Fruit fly (Drosophila melanogaster) whole organism, embryonic: ENCODE results near the gene orion.

Source experiments
- ATbp ChIP-seq: fragments of 200-800 bp; sonication (Bioruptor generic); optimal IDR thresholded peaks from 2 replicates; lab custom pipeline; 2017; ENCODE audit warnings: missing biosample characterization, mild to moderate bottlenecking, missing genetic modification characterization, missing genetic modification reagents
- Adf1 ChIP-seq: fragments of 200-800 bp; sonication (Bioruptor generic); IDR thresholded peaks from 2 replicates; pipeline ENCODE4 v1.3.6; 2022; ENCODE audit warnings: missing biosample characterization, missing genetic modification characterization
- Aef1 ChIP-seq: fragments of 200-800 bp; sonication (Bioruptor generic); IDR thresholded peaks from 3 replicates; pipeline ENCODE4 v1.3.6; 2022; ENCODE audit warnings: missing biosample characterization, missing genetic modification characterization
- CG10431 ChIP-seq: fragments of 200-800 bp; sonication (Bioruptor generic); optimal IDR thresholded peaks from 3 replicates; lab custom pipeline; 2018; ENCODE audit warnings: missing biosample characterization, mild to moderate bottlenecking, missing genetic modification characterization
- CG10462 ChIP-seq: fragments of 200-800 bp; sonication (Bioruptor generic); optimal IDR thresholded peaks from 2 replicates; lab custom pipeline; 2016; ENCODE audit warnings: missing biosample characterization, missing genetic modification characterization
- CG11695 ChIP-seq: fragments of 200-800 bp; sonication (Bioruptor generic); IDR thresholded peaks from 3 replicates; pipeline ENCODE4 v1.3.6; 2022; ENCODE audit warnings: missing biosample characterization, missing genetic modification characterization
- CG11696 ChIP-seq: fragments of 200-800 bp; sonication (Bioruptor generic); IDR thresholded peaks from 2 replicates; pipeline ENCODE4 v1.3.6; 2022; ENCODE audit warnings: missing biosample characterization, missing genetic modification characterization
- CG12942 ChIP-seq: fragments of 200-800 bp; sonication (Bioruptor generic); optimal IDR thresholded peaks from 3 replicates; lab custom pipeline; 2016; ENCODE audit warnings: missing biosample characterization, missing genetic modification characterization
- CG13296 ChIP-seq: fragments of 200-800 bp; sonication (Bioruptor generic); optimal IDR thresholded peaks from 3 replicates; lab custom pipeline; 2018; ENCODE audit warnings: missing biosample characterization, mild to moderate bottlenecking, missing genetic modification characterization
- CG13424 ChIP-seq: fragments of 200-800 bp; sonication (Bioruptor generic); optimal IDR thresholded peaks from 2 replicates; lab custom pipeline; 2019; ENCODE audit warnings: missing biosample characterization, mild to moderate bottlenecking, missing genetic modification characterization, moderate library complexity
- CG14050 ChIP-seq: fragments of 200-800 bp; sonication (Bioruptor generic); IDR thresholded peaks from 3 replicates; pipeline ENCODE4 v1.3.6; 2022; ENCODE audit warnings: missing biosample characterization, missing genetic modification characterization
- CG14441 ChIP-seq: fragments of 200-800 bp; sonication (Bioruptor generic); IDR thresholded peaks from 2 replicates; pipeline ENCODE4 v1.3.6; 2022; ENCODE audit warnings: missing biosample characterization, missing genetic modification characterization
- CG18764 ChIP-seq: fragments of 200-800 bp; sonication (Bioruptor generic); optimal IDR thresholded peaks from 3 replicates; lab custom pipeline; 2016; ENCODE audit warnings: missing biosample characterization, missing genetic modification characterization
- CG2116 ChIP-seq: fragments of 200-800 bp; sonication (Bioruptor generic); optimal IDR thresholded peaks from 3 replicates; lab custom pipeline; 2018; ENCODE audit warnings: missing biosample characterization, mild to moderate bottlenecking, missing genetic modification characterization
- CG2199 ChIP-seq: fragments of 200-800 bp; sonication (Bioruptor generic); IDR thresholded peaks from 3 replicates; pipeline ENCODE4 v1.3.6; 2022; ENCODE audit warnings: missing biosample characterization, missing genetic modification characterization
- CG2678 ChIP-seq: fragments of 200-800 bp; sonication (Bioruptor generic); optimal IDR thresholded peaks from 3 replicates; lab custom pipeline; 2019; ENCODE audit warnings: missing biosample characterization, mild to moderate bottlenecking, missing genetic modification characterization, moderate library complexity
- CG31224 ChIP-seq: fragments of 200-800 bp; sonication (Bioruptor generic); IDR thresholded peaks from 2 replicates; pipeline ENCODE4 v1.3.6; 2022; ENCODE audit warnings: missing biosample characterization, missing genetic modification characterization
- CG3281 ChIP-seq: fragments of 200-800 bp; sonication (Bioruptor generic); optimal IDR thresholded peaks from 3 replicates; lab custom pipeline; 2017; ENCODE audit warnings: missing biosample characterization, mild to moderate bottlenecking, missing genetic modification characterization
- CG3847 ChIP-seq: fragments of 200-800 bp; sonication (Bioruptor generic); IDR thresholded peaks from 2 replicates; pipeline ENCODE4 v1.3.6; 2022; ENCODE audit warnings: missing biosample characterization, missing genetic modification characterization
- CG7839 ChIP-seq: fragments of 200-800 bp; sonication (Bioruptor generic); optimal IDR thresholded peaks from 3 replicates; lab custom pipeline; 2018; ENCODE audit warnings: missing biosample characterization, mild to moderate bottlenecking, missing genetic modification characterization, moderate library complexity
- CG8089 ChIP-seq: fragments of 200-800 bp; sonication (Bioruptor generic); optimal IDR thresholded peaks from 3 replicates; lab custom pipeline; 2016; ENCODE audit warnings: missing biosample characterization, missing genetic modification characterization
- CG9727 ChIP-seq: fragments of 200-800 bp; sonication (Bioruptor generic); optimal IDR thresholded peaks from 3 replicates; lab custom pipeline; 2017; ENCODE audit warnings: missing biosample characterization, mild to moderate bottlenecking, missing genetic modification characterization
- CG9817 ChIP-seq: fragments of 200-800 bp; sonication (Bioruptor generic); optimal IDR thresholded peaks from 2 replicates; lab custom pipeline; 2018; ENCODE audit warnings: missing biosample characterization, mild to moderate bottlenecking, missing genetic modification characterization, moderate library complexity
- CG9932 ChIP-seq: fragments of 200-800 bp; sonication (Bioruptor generic); IDR thresholded peaks from 2 replicates; pipeline ENCODE4 v1.3.6; 2022; ENCODE audit warnings: missing biosample characterization, missing genetic modification characterization
- CrebB ChIP-seq: fragments of 200-800 bp; sonication (Bioruptor generic); optimal IDR thresholded peaks from 3 replicates; lab custom pipeline; 2018; ENCODE audit warnings: missing biosample characterization, mild to moderate bottlenecking, missing genetic modification characterization
- Dad ChIP-seq: fragments of 200-800 bp; sonication (Bioruptor generic); optimal IDR thresholded peaks from 3 replicates; lab custom pipeline; 2016; ENCODE audit warnings: missing biosample characterization, missing genetic modification characterization
- Fer3 ChIP-seq: fragments of 200-800 bp; sonication (Bioruptor generic); optimal IDR thresholded peaks from 2 replicates; lab custom pipeline; 2018; ENCODE audit warnings: missing biosample characterization, mild to moderate bottlenecking, missing genetic modification characterization, moderate library complexity
- HLH3B ChIP-seq: fragments of 200-800 bp; sonication (Bioruptor generic); IDR thresholded peaks from 2 replicates; pipeline ENCODE4 v1.3.6; 2022; ENCODE audit warnings: missing biosample characterization, missing genetic modification characterization
- Hmr ChIP-seq: fragments of 200-800 bp; sonication (Bioruptor generic); optimal IDR thresholded peaks from 3 replicates; lab custom pipeline; 2017; ENCODE audit warnings: mild to moderate bottlenecking, missing biosample characterization, missing genetic modification reagents, missing genetic modification characterization
- Hr78 ChIP-seq, 2 experiments: fragments of 200-800 bp in 1 of 2; fragments of >200 bp in 1 of 2; sonication (Bioruptor generic) in 1 of 2; optimal IDR thresholded peaks; 2 replicates each; lab custom pipeline; 2017 to 2019; ENCODE audit warnings: missing biosample characterization in 2 of 2, missing genetic modification characterization in 2 of 2, mild to moderate bottlenecking in 1 of 2, moderate library complexity in 1 of 2
- Meics ChIP-seq: fragments of 200-800 bp; sonication (Bioruptor generic); optimal IDR thresholded peaks from 2 replicates; lab custom pipeline; 2017; ENCODE audit warnings: missing biosample characterization, mild to moderate bottlenecking, missing genetic modification characterization
- Sry-β ChIP-seq: fragments of 200-800 bp; sonication (Bioruptor generic); optimal IDR thresholded peaks from 2 replicates; lab custom pipeline; 2018; ENCODE audit warnings: missing biosample characterization, mild to moderate bottlenecking, missing genetic modification characterization, moderate library complexity
- Trl ChIP-seq, 3 experiments: fragments of >200 bp in 2 of 3; fragments of 200-800 bp in 1 of 3; sonication (Bioruptor generic) in 1 of 3; optimal IDR thresholded peaks; 2 replicates in 1 of 3; 3 replicates in 2 of 3; lab custom pipeline; 2016 to 2017; ENCODE audit warnings: missing biosample characterization in 1 of 3, missing genetic modification characterization in 1 of 3
- bab2 ChIP-seq: fragments of 200-800 bp; sonication (Bioruptor generic); optimal IDR thresholded peaks from 2 replicates; lab custom pipeline; 2016; ENCODE audit warnings: missing biosample characterization, missing genetic modification characterization
- dysf ChIP-seq: fragments of 200-800 bp; sonication (Bioruptor generic); IDR thresholded peaks from 3 replicates; pipeline ENCODE4 v1.3.6; 2022; ENCODE audit warnings: missing biosample characterization, missing genetic modification characterization
- eyg ChIP-seq: fragments of 200-800 bp; sonication (Bioruptor generic); optimal IDR thresholded peaks from 3 replicates; lab custom pipeline; 2016; ENCODE audit warnings: missing biosample characterization, missing genetic modification characterization
- grau ChIP-seq: fragments of 200-800 bp; optimal IDR thresholded peaks from 3 replicates; lab custom pipeline; 2019; ENCODE audit warnings: missing biosample characterization, mild to moderate bottlenecking, missing genetic modification characterization, moderate library complexity
- kni ChIP-seq: fragments of 200-800 bp; sonication (Bioruptor generic); optimal IDR thresholded peaks from 3 replicates; lab custom pipeline; 2017; ENCODE audit warnings: mild to moderate bottlenecking, missing biosample characterization, missing genetic modification reagents, missing genetic modification characterization
- lab ChIP-seq: fragments of 200-800 bp; sonication (Bioruptor generic); optimal IDR thresholded peaks from 3 replicates; lab custom pipeline; 2017; ENCODE audit warnings: missing biosample characterization, missing genetic modification characterization, mild to moderate bottlenecking, moderate library complexity, missing genetic modification reagents
- lilli ChIP-seq: fragments of 200-800 bp; sonication (Bioruptor generic); optimal IDR thresholded peaks from 3 replicates; lab custom pipeline; 2016; ENCODE audit warnings: missing biosample characterization, missing genetic modification characterization
- nom ChIP-seq: fragments of 200-800 bp; sonication (Bioruptor generic); optimal IDR thresholded peaks from 2 replicates; lab custom pipeline; 2017; ENCODE audit warnings: missing biosample characterization, missing genetic modification characterization, mild to moderate bottlenecking, moderate library complexity, missing genetic modification reagents
- ranshi ChIP-seq: fragments of 200-800 bp; sonication (Bioruptor generic); IDR thresholded peaks from 2 replicates; pipeline ENCODE4 v1.3.6; 2022; ENCODE audit warnings: missing biosample characterization, missing genetic modification characterization
- salm ChIP-seq: fragments of 200-800 bp; sonication (Bioruptor generic); optimal IDR thresholded peaks from 2 replicates; lab custom pipeline; 2018; ENCODE audit warnings: missing biosample characterization, mild to moderate bottlenecking, missing genetic modification characterization
- sna ChIP-seq: fragments of 200-800 bp; sonication (Bioruptor generic); IDR thresholded peaks from 2 replicates; pipeline ENCODE4 v1.3.6; 2022; ENCODE audit warnings: missing biosample characterization, missing genetic modification characterization; ENCODE audit not compliant: partially characterized antibody
- sug ChIP-seq: fragments of 200-800 bp; optimal IDR thresholded peaks from 2 replicates; lab custom pipeline; 2019; ENCODE audit warnings: missing biosample characterization, mild to moderate bottlenecking, missing genetic modification characterization, moderate library complexity
- vvl ChIP-seq: fragments of 200-800 bp; sonication (Bioruptor generic); IDR thresholded peaks from 2 replicates; pipeline ENCODE4 v1.3.6; 2022; ENCODE audit warnings: missing biosample characterization, missing genetic modification characterization
- zen ChIP-seq: fragments of 200-800 bp; sonication (Bioruptor generic); optimal IDR thresholded peaks from 3 replicates; lab custom pipeline; 2018; ENCODE audit warnings: missing biosample characterization, mild to moderate bottlenecking, missing genetic modification characterization, moderate library complexity

Gene orion

DNA sequence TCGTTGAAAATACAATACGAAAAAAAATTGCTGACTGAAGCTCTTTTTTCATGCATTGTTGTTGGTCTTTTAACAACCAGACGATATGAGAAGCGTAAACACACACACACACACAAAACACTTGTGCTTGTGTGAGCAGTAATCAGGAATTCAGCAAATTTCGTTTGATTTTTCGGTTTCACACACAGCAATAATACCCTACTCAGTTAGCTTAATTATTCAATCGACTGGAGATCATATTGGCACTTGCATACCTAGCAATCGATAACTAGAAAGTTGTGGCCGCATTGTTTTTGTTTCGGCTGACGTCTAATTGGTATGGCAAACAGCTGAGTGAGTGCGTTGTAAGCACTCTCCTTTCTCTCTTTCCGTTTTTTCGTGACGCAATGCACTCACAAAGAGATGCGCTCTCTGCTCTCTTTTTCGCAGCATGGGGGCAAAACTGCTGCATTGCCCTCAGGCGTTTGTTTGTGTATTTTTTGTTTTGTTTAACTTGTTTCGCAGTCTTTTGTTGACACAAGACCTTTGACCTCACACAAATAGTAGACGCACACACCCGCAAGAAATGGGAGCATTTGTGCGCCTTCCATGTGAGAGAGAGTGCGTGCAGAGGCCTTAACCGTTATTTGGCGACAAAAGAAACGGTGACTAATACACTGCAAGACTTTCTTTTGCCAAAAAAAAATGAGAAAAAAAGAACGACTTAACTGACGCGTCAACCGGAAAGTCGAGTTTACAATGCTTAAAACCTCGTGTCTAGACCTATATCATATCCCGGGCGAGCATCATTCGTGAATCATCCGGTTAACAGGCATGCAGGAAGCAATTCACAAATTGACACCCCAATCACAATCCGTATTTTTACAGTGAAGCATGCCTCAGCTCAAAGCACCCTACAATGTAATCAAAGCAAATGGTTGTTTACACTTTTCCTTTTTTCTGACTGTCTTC is 1.7 kb downstream of the orion start (continued):
- no peak for TF ChIP-seq CG10431 (GFP tag; lab: Kevin White, UChicago)
- peak; percentile 68 for TF ChIP-seq lab (GFP tag; lab: Kevin White, UChicago)
- peak; percentile 22 for TF ChIP-seq bab2 (GFP tag; lab: Kevin White, UChicago)
- peak; percentile 50 for TF ChIP-seq grau
- TF ChIP-seq kni (GFP tag; lab: Kevin White, UChicago) = peak; percentile 42
- no peak for TF ChIP-seq CG12942 (GFP tag; lab: Kevin White, UChicago)
- TF ChIP-seq CG3847 (GFP tag; lab: Robert Waterston, UW) = no peak
- TF ChIP-seq CG11696 (GFP tag; lab: Robert Waterston, UW) = no peak
- TF ChIP-seq Fer3 = peak; percentile 13
- TF ChIP-seq sna (GFP tag; lab: Robert Waterston, UW) = 0 out of 2 replicates have a peak, but pooled peaks have one; percentile 19
- TF ChIP-seq CG14050 (GFP tag; lab: Robert Waterston, UW) = no peak
- TF ChIP-seq salm (tag; lab: Kevin White, UChicago) = no peak
- no peak for TF ChIP-seq CrebB (tag; lab: Kevin White, UChicago)
- 0 out of 2 replicates have a peak, but pooled peaks have one; percentile 35 for TF ChIP-seq CG14441
- no peak for TF ChIP-seq Dad (GFP tag; lab: Kevin White, UChicago)
- TF ChIP-seq ATbp (GFP tag; lab: Kevin White, UChicago) = peak; percentile 37
- peak; percentile 30 for TF ChIP-seq CG7839 (tag; lab: Kevin White, UChicago)
- TF ChIP-seq CG9817 (tag; lab: Kevin White, UChicago) = no peak
- TF ChIP-seq HLH3B (GFP tag; lab: Robert Waterston, UW) = 0 out of 2 replicates have a peak, but pooled peaks have one; percentile 28
- TF ChIP-seq CG31224 = no peak
- no peak for TF ChIP-seq Sry-β (GFP tag; lab: Kevin White, UChicago)
- TF ChIP-seq eyg (GFP tag; lab: Kevin White, UChicago) = no peak
- TF ChIP-seq CG9932 (GFP tag; lab: Robert Waterston, UW) = peak; percentile 31; the same call in 1 of the 2 replicates
- TF ChIP-seq ranshi (GFP tag; lab: Robert Waterston, UW) = no peak
- peak; percentile 35 for TF ChIP-seq Meics (GFP tag; lab: Kevin White, UChicago)
- TF ChIP-seq CG18764 = no peak
- peak; percentile 47; the same call in 2 of the 3 replicates for TF ChIP-seq Aef1
- TF ChIP-seq CG9727 = peak; percentile 3
- TF ChIP-seq Adf1 (GFP tag; lab: Robert Waterston, UW) = peak; percentile 50; the same call in 1 of the 2 replicates
- peak; percentile 31 for TF ChIP-seq CG13296 (GFP tag; lab: Kevin White, UChicago)
- TF ChIP-seq Trl (optimal IDR thresholded peaks at IDR 0.05; lab: Kevin White, UChicago) = peak; percentile 77 to 89
- peak; percentile 2 for TF ChIP-seq Trl (GFP tag; optimal IDR thresholded peaks at IDR 0.05; lab: Kevin White, UChicago)
- TF ChIP-seq CG2199 (GFP tag; lab: Robert Waterston, UW) = 0 out of 3 replicates have a peak, but pooled peaks have one; percentile 13
- peak; percentile 41 for TF ChIP-seq CG2678 (tag; lab: Kevin White, UChicago)
- peak; percentile 15 for TF ChIP-seq lilli (GFP tag; lab: Kevin White, UChicago)
- no peak for TF ChIP-seq CG2116
- TF ChIP-seq CG13424 (tag; lab: Kevin White, UChicago) = peak; percentile 33
- no peak for TF ChIP-seq dysf (GFP tag; lab: Robert Waterston, UW)
- TF ChIP-seq CG10462 = no peak
- peak in 1 of 2 experiments; percentile 99 for TF ChIP-seq Hr78 (GFP tag; optimal IDR thresholded peaks at IDR 0.05; lab: Kevin White, UChicago)
- 0 out of 3 replicates have a peak, but pooled peaks have one; percentile 24 for TF ChIP-seq CG11695 (GFP tag; lab: Robert Waterston, UW)
- peak; percentile 27 for TF ChIP-seq Hmr (GFP tag; lab: Kevin White, UChicago)
- TF ChIP-seq CG3281 = peak; percentile 5
- TF ChIP-seq sug (tag; lab: Kevin White, UChicago) = peak; percentile 47
- no peak for TF ChIP-seq zen
- peak; percentile 5 for TF ChIP-seq nom (GFP tag; lab: Kevin White, UChicago)
- no peak for TF ChIP-seq CG8089 (GFP tag; lab: Kevin White, UChicago)
- peak; percentile 50 for TF ChIP-seq vvl (GFP tag; lab: Robert Waterston, UW)
